Worm (Caenorhabditis elegans): ENCODE measurements around the gene ssp-35.

Gene ssp-35

ce11 chrV:12303453-12304077 lies 39.9 kb upstream of the ssp-35 start (continued):
- TF ChIP-seq F39B2.1 (GFP tag; IDR thresholded peaks at IDR 0.05) (peak; percentile 96), sptf-2 (GFP tag; optimal IDR thresholded peaks at IDR 0.05) (peak; percentile 100), K11D2.4 (GFP tag; IDR thresholded peaks at IDR 0.05) (peak; percentile 93), ama-1 (optimal IDR thresholded peaks at IDR 0.05) (peak; percentile 69), ama-1 (GFP tag; optimal IDR thresholded peaks at IDR 0.05) (peak; percentile 95 to 96), dox-1 (GFP tag; IDR thresholded peaks at IDR 0.05) (peak; percentile 99), snpc-1.3 (tag; optimal IDR thresholded peaks at IDR 0.05; ENCODE audit: insufficient read depth) (peak; percentile 96), xnd-1 (tag; optimal IDR thresholded peaks at IDR 0.05) (peak; percentile 50), pha-4 (tag; optimal IDR thresholded peaks at IDR 0.05) (no peak), B0035.1 (tag; optimal IDR thresholded peaks at IDR 0.05) (peak; percentile 96), rcor-1 (GFP tag; IDR thresholded peaks at IDR 0.05) (peak; percentile 98), ztf-26 (tag; optimal IDR thresholded peaks at IDR 0.05) (peak; percentile 95), F49E8.2 (tag; optimal IDR thresholded peaks at IDR 0.05; ENCODE audit: insufficient read depth) (peak; percentile 80), ztf-28 (GFP tag; IDR thresholded peaks at IDR 0.05) (peak; percentile 97), egl-18 (GFP tag; IDR thresholded peaks at IDR 0.05) (peak; percentile 99), repo-1 (tag; optimal IDR thresholded peaks at IDR 0.05) (peak; percentile 99), chd-7 (tag; optimal IDR thresholded peaks at IDR 0.05) (peak; percentile 100), C17E4.6 (GFP tag; IDR thresholded peaks at IDR 0.05) (peak; percentile 96), B0019.2 (GFP tag; conservative IDR thresholded peaks at IDR 0.05) (peak; percentile 89), ztf-18 (tag; optimal IDR thresholded peaks at IDR 0.05) (peak; percentile 91), bed-1 (GFP tag; IDR thresholded peaks at IDR 0.05) (peak; percentile 100), F57A8.1 (GFP tag; optimal IDR thresholded peaks at IDR 0.05) (peak; percentile 100), hmg-20 (GFP tag; IDR thresholded peaks at IDR 0.05) (peak; percentile 96), K12H6.12 (tag; optimal IDR thresholded peaks at IDR 0.05) (peak; percentile 91), Y95B8A.8 (GFP tag; IDR thresholded peaks at IDR 0.05) (peak; percentile 93), ceh-100 (GFP tag; IDR thresholded peaks at IDR 0.05) (peak; percentile 86), T07F8.4 (tag; optimal IDR thresholded peaks at IDR 0.05) (peak; percentile 96), lsl-1 (GFP tag; optimal IDR thresholded peaks at IDR 0.05) (peak; percentile 77), Y56A3A.18 (GFP tag; IDR thresholded peaks at IDR 0.05) (peak; percentile 99), Y53G8AR.9 (GFP tag; conservative IDR thresholded peaks at IDR 0.05) (peak; percentile 96), mes-4 (tag; optimal IDR thresholded peaks at IDR 0.05) (peak; percentile 96), lin-54 (GFP tag; optimal IDR thresholded peaks at IDR 0.05) (peak; percentile 95), D2030.7 (GFP tag; IDR thresholded peaks at IDR 0.05) (peak; percentile 90)

ce11 chrV:12301985-12302591 lies 38.5 kb upstream of the ssp-35 start, which contains the start of the genes frm-7 and F55C5.17:
TSS of gene frm-7 (plus strand) at chrV:12302484.
TSS of gene F55C5.17 (plus strand) at chrV:12302541.
- TF ChIP-seq hsf-1 (GFP tag; IDR thresholded peaks at IDR 0.05) (peak; percentile 86), lin-40 (tag; optimal IDR thresholded peaks at IDR 0.05) (peak; percentile 48), F33H1.4 (GFP tag; IDR thresholded peaks at IDR 0.05) (no peak), ztf-22 (GFP tag; optimal IDR thresholded peaks at IDR 0.05) (no peak), let-526 (GFP tag; IDR thresholded peaks at IDR 0.05) (no peak), atf-7 (tag; optimal IDR thresholded peaks at IDR 0.05) (peak; percentile 51), nhr-27 (tag; optimal IDR thresholded peaks at IDR 0.05) (no peak), zfh-2 (GFP tag; conservative IDR thresholded peaks at IDR 0.05) (no peak), dox-1 (GFP tag; IDR thresholded peaks at IDR 0.05) (no peak), lin-54 (GFP tag; optimal IDR thresholded peaks at IDR 0.05) (no peak), attf-5 (GFP tag; optimal IDR thresholded peaks at IDR 0.05) (peak; percentile 14), Y95B8A.8 (GFP tag; IDR thresholded peaks at IDR 0.05) (no peak), F10E7.11 (tag; optimal IDR thresholded peaks at IDR 0.05) (no peak), unc-130 (GFP tag; optimal IDR thresholded peaks at IDR 0.05) (no peak), hmg-1.2 (GFP tag; IDR thresholded peaks at IDR 0.05) (no peak), F39B2.1 (GFP tag; IDR thresholded peaks at IDR 0.05) (no peak), nfyb-1 (GFP tag; IDR thresholded peaks at IDR 0.05) (no peak), ets-4 (GFP tag; optimal IDR thresholded peaks at IDR 0.05) (no peak), snpc-1.3 (tag; optimal IDR thresholded peaks at IDR 0.05; ENCODE audit: insufficient read depth) (no peak), tlf-1 (GFP tag; optimal IDR thresholded peaks at IDR 0.05) (peak; percentile 20), ztf-18 (tag; optimal IDR thresholded peaks at IDR 0.05) (no peak)
